Fruit fly (Drosophila melanogaster) whole organism, embryonic: ENCODE results near the gene Mocs1.

Experiments used
- Bteb2 ChIP-seq: fragments of 200-800 bp; sonication (Bioruptor generic); optimal IDR thresholded peaks from 2 replicates; lab custom pipeline; 2016; ENCODE audit warnings: missing biosample characterization, missing genetic modification characterization
- Ptx1 ChIP-seq: fragments of 200-800 bp; sonication (Bioruptor generic); IDR thresholded peaks from 2 replicates; pipeline ENCODE4 v1.3.6; 2022; ENCODE audit warnings: missing biosample characterization, missing genetic modification characterization
- onecut ChIP-seq: fragments of 200-800 bp; sonication (Bioruptor generic); IDR thresholded peaks from 2 replicates; pipeline ENCODE4 v1.3.6; 2022; ENCODE audit warnings: missing biosample characterization, missing genetic modification characterization

DNA sequence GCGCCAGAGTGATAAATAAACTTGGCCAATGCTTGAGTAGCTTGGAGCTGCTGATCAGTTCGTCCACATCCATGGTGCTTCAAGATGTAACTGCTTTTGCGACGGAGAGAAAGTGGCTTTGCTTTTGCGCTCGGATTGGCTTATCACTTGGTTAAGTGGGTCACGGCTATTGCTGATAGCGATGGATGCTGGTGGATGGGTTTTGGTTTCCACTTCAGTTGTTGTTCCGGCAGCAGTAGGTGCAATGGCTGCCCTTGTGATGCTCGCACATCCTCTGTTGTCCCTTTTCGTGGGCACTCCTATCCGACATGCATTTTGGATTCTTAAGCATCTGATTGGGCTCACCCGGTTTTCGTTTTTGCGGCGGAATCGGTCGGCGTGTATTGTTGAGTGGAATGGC, 24.0 kb downstream of the Mocs1 start:
- no peak for TF ChIP-seq Bteb2 (GFP tag; lab: Kevin White, UChicago)
- no peak for TF ChIP-seq onecut (GFP tag; lab: Robert Waterston, UW)
- no peak for TF ChIP-seq Ptx1 (GFP tag; lab: Robert Waterston, UW)
